Fruit fly (Drosophila melanogaster): Measurements from ENCODE around the gene CG34253.

dm6 chr3L:18062959-18063510, 24.1 kb downstream of the CG34253 start:
- TF ChIP-seq Myc (optimal IDR thresholded peaks at IDR 0.05) (no peak), psq (optimal IDR thresholded peaks at IDR 0.05) (no peak)
